Fruit fly (Drosophila melanogaster) whole organism: Measurements from ENCODE around the gene CG42375.

Experiments used
- CG8478 ChIP-seq: fragments of >200 bp; optimal IDR thresholded peaks from 2 replicates; lab custom pipeline; 2018; ENCODE audit warnings: inconsistent platforms
- Dll ChIP-seq: fragments of >200 bp; optimal IDR thresholded peaks from 2 replicates; lab custom pipeline; 2017
- EcR ChIP-seq, 2 experiments: fragments of >200 bp; optimal IDR thresholded peaks; 2 replicates each; lab custom pipeline; 2017; ENCODE audit warnings: missing biosample characterization in 2 of 2, missing genetic modification characterization in 2 of 2, missing genetic modification reagents in 2 of 2
- pan ChIP-seq: fragments of >200 bp; optimal IDR thresholded peaks from 2 replicates; lab custom pipeline; 2017
- psq ChIP-seq: fragments of >200 bp; optimal IDR thresholded peaks from 2 replicates; lab custom pipeline; 2017
- usp ChIP-seq: fragments of >200 bp; optimal IDR thresholded peaks from 2 replicates; lab custom pipeline; 2017; ENCODE audit warnings: missing biosample characterization, missing genetic modification characterization, mixed read lengths

DNA sequence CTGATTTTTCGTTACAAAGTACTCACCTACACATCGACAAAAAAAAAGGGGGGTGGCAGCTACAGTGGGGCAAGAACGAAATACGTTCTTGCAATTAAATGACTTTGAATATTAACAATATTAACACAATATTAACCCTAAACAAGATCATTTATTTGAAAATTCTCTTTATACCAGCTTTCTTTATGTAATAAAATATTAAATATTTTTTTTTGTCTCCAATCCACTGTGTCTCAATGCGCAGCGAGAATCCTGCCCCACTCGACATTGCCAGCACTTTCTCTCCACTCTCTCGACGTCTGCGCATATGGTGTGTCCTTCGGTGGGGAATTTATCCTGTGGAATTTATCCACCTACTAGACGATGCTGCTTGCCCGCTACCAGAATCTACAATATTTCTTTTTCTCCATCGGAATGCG lies 21.0 kb downstream of the CG42375 start:
- TF ChIP-seq psq (lab: Kevin White, UChicago) (no peak), Dll (lab: Kevin White, UChicago) (no peak), usp (GFP tag; lab: Kevin White, UChicago) (no peak), CG8478 (no peak), EcR (GFP tag; optimal IDR thresholded peaks at IDR 0.05; lab: Kevin White, UChicago) (no peak), pan (no peak)
